Worm (Caenorhabditis elegans): Measurements from ENCODE around the gene gnrr-6.

DNA sequence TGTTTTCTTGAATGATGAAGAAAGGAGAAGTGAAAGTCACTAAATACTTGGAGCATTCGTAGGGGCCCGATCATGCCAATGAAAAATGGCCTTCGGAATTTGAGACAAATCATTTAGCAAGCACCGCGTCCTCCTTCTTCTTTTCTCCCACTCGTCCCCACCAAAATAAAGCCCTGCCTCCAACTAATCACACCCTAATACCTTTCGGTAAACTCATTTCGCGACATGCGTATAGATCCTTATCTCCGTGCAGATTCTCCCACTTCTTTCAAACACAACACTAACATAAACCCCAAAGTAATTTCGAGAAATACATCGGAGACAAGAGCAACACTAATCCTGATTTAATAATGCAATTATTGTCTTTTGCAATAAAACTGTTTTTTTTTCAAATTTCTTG is 41.1 kb upstream of the gnrr-6 start:
- TF ChIP-seq ceh-14 (tag; optimal IDR thresholded peaks at IDR 0.05) (no peak), tbx-2 (tag; optimal IDR thresholded peaks at IDR 0.05) (no peak), nfya-1 (tag; optimal IDR thresholded peaks at IDR 0.05) (no peak), unc-55 (GFP tag; optimal IDR thresholded peaks at IDR 0.05) (no peak), hlh-6 (tag; optimal IDR thresholded peaks at IDR 0.05) (no peak), odd-2 (tag; optimal IDR thresholded peaks at IDR 0.05) (no peak), pha-4 (tag; optimal IDR thresholded peaks at IDR 0.05) (no peak)

All from whole organism, late embryonic.